Fruit fly (Drosophila melanogaster) whole organism, embryonic: ENCODE data around the gene CG14147.

Experiments used
- Asciz ChIP-seq: fragments of 200-800 bp; sonication (Bioruptor generic); optimal IDR thresholded peaks from 2 replicates; lab custom pipeline; 2017; ENCODE audit warnings: missing biosample characterization, mild to moderate bottlenecking, missing genetic modification characterization, missing genetic modification reagents
- Bdp1 ChIP-seq: fragments of 200-800 bp; sonication (Bioruptor generic); optimal IDR thresholded peaks from 3 replicates; lab custom pipeline; 2016; ENCODE audit warnings: missing biosample characterization, missing genetic modification characterization
- CG11504 ChIP-seq: fragments of 200-800 bp; sonication (Bioruptor generic); optimal IDR thresholded peaks from 3 replicates; lab custom pipeline; 2019; ENCODE audit warnings: missing biosample characterization, mild to moderate bottlenecking, missing genetic modification characterization, moderate library complexity
- CG12071 ChIP-seq: fragments of 200-800 bp; sonication (Bioruptor generic); optimal IDR thresholded peaks from 3 replicates; lab custom pipeline; 2018; ENCODE audit warnings: missing biosample characterization, mild to moderate bottlenecking, missing genetic modification characterization
- CG12299 ChIP-seq: fragments of 200-800 bp; sonication (Bioruptor generic); optimal IDR thresholded peaks from 2 replicates; lab custom pipeline; 2018; ENCODE audit warnings: missing biosample characterization, mild to moderate bottlenecking, missing genetic modification characterization
- CG13123 ChIP-seq: fragments of 200-800 bp; sonication (Bioruptor generic); optimal IDR thresholded peaks from 2 replicates; lab custom pipeline; 2016; ENCODE audit warnings: missing biosample characterization, missing genetic modification characterization
- CG14965 ChIP-seq: fragments of 200-800 bp; sonication (Bioruptor generic); optimal IDR thresholded peaks from 2 replicates; lab custom pipeline; 2016; ENCODE audit warnings: missing biosample characterization, missing genetic modification characterization, borderline replicate concordance
- CG15011 ChIP-seq: fragments of 200-800 bp; sonication (Bioruptor generic); optimal IDR thresholded peaks from 3 replicates; lab custom pipeline; 2018; ENCODE audit warnings: missing biosample characterization, mild to moderate bottlenecking, missing genetic modification characterization
- CG17328 ChIP-seq: fragments of 200-800 bp; sonication (Bioruptor generic); IDR thresholded peaks from 2 replicates; pipeline ENCODE4 v1.3.6; 2022; ENCODE audit warnings: missing biosample characterization, missing genetic modification characterization
- CG18599 ChIP-seq: fragments of 200-800 bp; sonication (Bioruptor generic); optimal IDR thresholded peaks from 3 replicates; lab custom pipeline; 2017; ENCODE audit warnings: missing biosample characterization, missing genetic modification characterization, mild to moderate bottlenecking, moderate library complexity, missing genetic modification reagents
- CG2120 ChIP-seq: fragments of 200-800 bp; sonication (Bioruptor generic); optimal IDR thresholded peaks from 3 replicates; lab custom pipeline; 2016; ENCODE audit warnings: missing biosample characterization, missing genetic modification characterization
- CG2712 ChIP-seq: fragments of 200-800 bp; optimal IDR thresholded peaks from 3 replicates; lab custom pipeline; 2019; ENCODE audit warnings: missing biosample characterization, mild to moderate bottlenecking, missing genetic modification characterization, moderate library complexity
- CG30020 ChIP-seq: fragments of 200-800 bp; optimal IDR thresholded peaks from 2 replicates; lab custom pipeline; 2019; ENCODE audit warnings: missing biosample characterization, mild to moderate bottlenecking, missing genetic modification characterization, moderate library complexity
- CG31224 ChIP-seq: fragments of 200-800 bp; sonication (Bioruptor generic); IDR thresholded peaks from 2 replicates; pipeline ENCODE4 v1.3.6; 2022; ENCODE audit warnings: missing biosample characterization, missing genetic modification characterization
- CG33213 ChIP-seq: fragments of 200-800 bp; sonication (Bioruptor generic); optimal IDR thresholded peaks from 3 replicates; lab custom pipeline; 2016; ENCODE audit warnings: missing biosample characterization, missing genetic modification characterization
- CG4282 ChIP-seq: fragments of 200-800 bp; sonication (Bioruptor generic); optimal IDR thresholded peaks from 2 replicates; lab custom pipeline; 2016; ENCODE audit warnings: missing biosample characterization, missing genetic modification characterization
- CG4730 ChIP-seq: fragments of 200-800 bp; sonication (Bioruptor generic); IDR thresholded peaks from 2 replicates; pipeline ENCODE4 v1.3.6; 2022; ENCODE audit warnings: missing biosample characterization, missing genetic modification characterization
- CG4854 ChIP-seq: fragments of 200-800 bp; sonication (Bioruptor generic); optimal IDR thresholded peaks from 2 replicates; lab custom pipeline; 2016; ENCODE audit warnings: missing biosample characterization, missing genetic modification characterization, inconsistent platforms
- CG7271 ChIP-seq: fragments of 200-800 bp; sonication (Bioruptor generic); optimal IDR thresholded peaks from 2 replicates; lab custom pipeline; 2018; ENCODE audit warnings: missing biosample characterization, mild to moderate bottlenecking, missing genetic modification characterization, moderate library complexity
- CG7987 ChIP-seq: fragments of 200-800 bp; sonication (Bioruptor generic); optimal IDR thresholded peaks from 2 replicates; lab custom pipeline; 2018; ENCODE audit warnings: missing biosample characterization, mild to moderate bottlenecking, missing genetic modification characterization, moderate library complexity
- CG8924 ChIP-seq: fragments of 200-800 bp; optimal IDR thresholded peaks from 3 replicates; lab custom pipeline; 2019; ENCODE audit warnings: missing biosample characterization, mild to moderate bottlenecking, missing genetic modification characterization, moderate library complexity
- CG9817 ChIP-seq: fragments of 200-800 bp; sonication (Bioruptor generic); optimal IDR thresholded peaks from 2 replicates; lab custom pipeline; 2018; ENCODE audit warnings: missing biosample characterization, mild to moderate bottlenecking, missing genetic modification characterization, moderate library complexity
- Drgx ChIP-seq: fragments of 200-800 bp; sonication (Bioruptor generic); IDR thresholded peaks from 2 replicates; pipeline ENCODE4 v1.3.6; 2022; ENCODE audit warnings: missing biosample characterization, missing genetic modification characterization
- Ets65A ChIP-seq: fragments of 200-800 bp; sonication (Bioruptor generic); peaks from one replicate; lab custom pipeline; 2016; ENCODE audit warnings: missing biosample characterization, missing genetic modification characterization
- Hey ChIP-seq: fragments of 200-800 bp; sonication (Bioruptor generic); optimal IDR thresholded peaks from 3 replicates; lab custom pipeline; 2018; ENCODE audit warnings: missing biosample characterization, mild to moderate bottlenecking, missing genetic modification characterization
- HmgZ ChIP-seq: fragments of 200-800 bp; sonication (Bioruptor generic); optimal IDR thresholded peaks from 2 replicates; lab custom pipeline; 2018; ENCODE audit warnings: missing biosample characterization, mild to moderate bottlenecking, missing genetic modification characterization
- Hr39 ChIP-seq: fragments of >200 bp; optimal IDR thresholded peaks from 2 replicates; lab custom pipeline; 2017
- MTF-1 ChIP-seq: fragments of 200-800 bp; sonication (Bioruptor generic); optimal IDR thresholded peaks from 2 replicates; lab custom pipeline; 2018; ENCODE audit warnings: missing biosample characterization, mild to moderate bottlenecking, missing genetic modification characterization, borderline replicate concordance
- Med ChIP-seq: fragments of 200-800 bp; sonication (Bioruptor generic); peaks from one replicate; lab custom pipeline; 2016; ENCODE audit warnings: missing biosample characterization, missing genetic modification characterization, mild to moderate bottlenecking, inconsistent platforms, moderate library complexity
- NC2α ChIP-seq: fragments of 200-800 bp; sonication (Bioruptor generic); optimal IDR thresholded peaks from 2 replicates; lab custom pipeline; 2016; ENCODE audit warnings: missing biosample characterization, missing genetic modification characterization
- Taf1 ChIP-seq: fragments of 200-800 bp; sonication (Bioruptor generic); IDR thresholded peaks from 2 replicates; pipeline ENCODE4 v1.3.6; 2022; ENCODE audit warnings: missing biosample characterization, missing genetic modification characterization
- ap ChIP-seq: fragments of 200-800 bp; sonication (Bioruptor generic); IDR thresholded peaks from 2 replicates; pipeline ENCODE4 v1.3.6; 2022; ENCODE audit warnings: missing biosample characterization, missing genetic modification characterization
- ato ChIP-seq: fragments of 200-800 bp; sonication (Bioruptor generic); IDR thresholded peaks from 2 replicates; pipeline ENCODE4 v1.3.6; 2022; ENCODE audit warnings: missing biosample characterization, missing genetic modification characterization; ENCODE audit not compliant: partially characterized antibody
- chif ChIP-seq, 2 experiments: fragments of 200-800 bp; sonication (Bioruptor generic); optimal IDR thresholded peaks; 3 replicates each; lab custom pipeline; 2016; ENCODE audit warnings: missing biosample characterization in 2 of 2, missing genetic modification characterization in 2 of 2
- dm ChIP-seq: fragments of 200-800 bp; sonication (Bioruptor generic); optimal IDR thresholded peaks from 3 replicates; lab custom pipeline; 2016; ENCODE audit warnings: missing biosample characterization, missing genetic modification characterization
- esg ChIP-seq: fragments of 200-800 bp; sonication (Bioruptor generic); conservative IDR thresholded peaks from 2 replicates; pipeline ENCODE4 v1.3.6; 2022; ENCODE audit warnings: missing biosample characterization, missing genetic modification characterization
- fd64A ChIP-seq: fragments of 200-800 bp; sonication (Bioruptor generic); optimal IDR thresholded peaks from 3 replicates; lab custom pipeline; 2018; ENCODE audit warnings: missing biosample characterization, mild to moderate bottlenecking, missing genetic modification characterization
- fd96Cb ChIP-seq: fragments of 200-800 bp; sonication (Bioruptor generic); optimal IDR thresholded peaks from 2 replicates; lab custom pipeline; 2018; ENCODE audit warnings: missing biosample characterization, mild to moderate bottlenecking, missing genetic modification characterization, moderate library complexity
- gem ChIP-seq: fragments of 200-800 bp; sonication (Bioruptor generic); optimal IDR thresholded peaks from 2 replicates; lab custom pipeline; 2019; ENCODE audit warnings: missing biosample characterization, mild to moderate bottlenecking, missing genetic modification characterization, moderate library complexity
- pfk ChIP-seq: fragments of 200-800 bp; sonication (Bioruptor generic); optimal IDR thresholded peaks from 2 replicates; lab custom pipeline; 2018; ENCODE audit warnings: missing biosample characterization, mild to moderate bottlenecking, missing genetic modification characterization, moderate library complexity
- prd ChIP-seq, 3 experiments: fragments of >200 bp in 2 of 3; fragments of 200-800 bp in 1 of 3; sonication (Bioruptor generic) in 1 of 3; optimal IDR thresholded peaks in 2 of 3; IDR thresholded peaks in 1 of 3; 2 replicates in 2 of 3; 3 replicates in 1 of 3; pipeline versions ENCODE4 v1.3.6 to Lab custom; 2017 to 2022; ENCODE audit warnings: missing biosample characterization in 1 of 3, missing genetic modification characterization in 1 of 3
- pros ChIP-seq: fragments of 200-800 bp; sonication (Bioruptor generic); optimal IDR thresholded peaks from 3 replicates; lab custom pipeline; 2019; ENCODE audit warnings: missing biosample characterization, mild to moderate bottlenecking, missing genetic modification characterization, moderate library complexity
- pzg ChIP-seq: fragments of 200-800 bp; sonication (Bioruptor generic); optimal IDR thresholded peaks from 3 replicates; lab custom pipeline; 2018; ENCODE audit warnings: missing biosample characterization, mild to moderate bottlenecking, missing genetic modification characterization, moderate library complexity
- sens ChIP-seq: fragments of 200-800 bp; sonication (Bioruptor generic); peaks from one replicate; lab custom pipeline; 2016; ENCODE audit warnings: missing biosample characterization, missing genetic modification characterization
- tna ChIP-seq: fragments of 200-800 bp; sonication (Bioruptor generic); IDR thresholded peaks from 2 replicates; pipeline ENCODE4 v1.3.6; 2022; ENCODE audit warnings: missing biosample characterization, missing genetic modification characterization; ENCODE audit not compliant: partially characterized antibody
- zen2 ChIP-seq: fragments of 200-800 bp; sonication (Bioruptor generic); IDR thresholded peaks from 3 replicates; pipeline ENCODE4 v1.3.6; 2022; ENCODE audit warnings: missing biosample characterization, missing genetic modification characterization; ENCODE audit not compliant: partially characterized antibody

The CG14147 gene

DNA sequence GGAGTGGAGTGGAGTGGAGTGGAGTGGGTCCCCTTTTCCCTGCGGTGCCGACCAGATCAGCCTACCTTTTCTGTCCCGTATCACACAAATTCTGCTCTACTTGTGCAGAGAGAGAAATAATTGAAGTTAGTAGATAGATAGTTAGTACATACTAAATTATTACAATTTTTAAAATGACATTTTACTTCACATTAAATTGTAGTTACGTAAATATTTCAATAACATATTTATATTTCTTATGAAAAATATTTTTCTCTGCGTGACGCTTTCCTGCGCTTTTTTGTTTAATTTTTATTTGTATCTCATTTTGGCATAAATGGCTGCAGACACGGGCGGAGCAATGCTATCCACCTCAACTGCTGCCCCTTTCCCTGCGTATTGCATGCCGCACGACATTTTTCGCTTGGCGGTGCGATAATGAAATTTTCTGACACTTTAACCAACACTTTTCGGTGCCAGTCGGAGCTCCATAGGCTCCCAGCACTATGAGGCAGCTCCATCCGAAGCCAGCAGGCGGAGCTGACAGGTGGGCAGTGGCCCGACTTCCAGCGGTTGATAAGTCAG lies 25.6 kb upstream of the CG14147 start:
- no peak for TF ChIP-seq ap (GFP tag; lab: Robert Waterston, UW)
- no peak for TF ChIP-seq CG13123 (GFP tag; lab: Kevin White, UChicago)
- TF ChIP-seq Med: peak; percentile 20
- no peak for TF ChIP-seq CG2712 (tag; lab: Kevin White, UChicago)
- TF ChIP-seq Drgx (GFP tag; lab: Robert Waterston, UW): peak; percentile 11; the same call in 1 of the 2 replicates
- peak; percentile 3 for TF ChIP-seq gem (tag; lab: Kevin White, UChicago)

DNA sequence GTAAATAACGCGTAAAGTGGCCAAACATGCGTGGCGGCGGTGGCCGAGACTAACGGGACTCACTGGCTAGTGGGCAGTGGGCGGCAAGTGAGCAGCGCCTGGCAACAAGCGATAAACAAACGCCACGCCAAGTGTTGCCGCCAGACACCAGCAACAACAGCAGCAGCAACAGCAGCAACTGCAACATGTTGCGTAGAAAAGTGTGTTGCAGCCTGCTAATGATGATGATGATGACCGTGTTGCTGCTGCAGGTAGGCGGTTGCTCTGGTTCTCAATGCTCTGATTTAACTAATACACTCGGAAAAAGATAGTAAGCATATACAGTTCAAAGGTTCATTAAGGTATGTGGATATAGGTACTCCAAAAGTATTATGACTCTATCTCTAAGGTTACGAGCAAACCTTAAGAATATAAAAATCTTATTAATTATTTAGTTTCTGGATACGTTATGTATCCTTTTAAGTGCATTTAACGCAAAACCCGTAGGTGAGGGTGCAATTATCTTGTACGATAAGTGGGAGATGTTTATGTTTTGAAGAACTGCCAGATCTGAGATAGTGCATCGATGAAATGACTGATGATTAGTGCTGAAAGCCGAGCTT lies 22.7 kb upstream of the CG14147 start:
- TF ChIP-seq sens: peak; percentile 59
- TF ChIP-seq CG11504 (tag; lab: Kevin White, UChicago): peak; percentile 90
- TF ChIP-seq CG18599 (GFP tag; lab: Kevin White, UChicago): no peak

DNA sequence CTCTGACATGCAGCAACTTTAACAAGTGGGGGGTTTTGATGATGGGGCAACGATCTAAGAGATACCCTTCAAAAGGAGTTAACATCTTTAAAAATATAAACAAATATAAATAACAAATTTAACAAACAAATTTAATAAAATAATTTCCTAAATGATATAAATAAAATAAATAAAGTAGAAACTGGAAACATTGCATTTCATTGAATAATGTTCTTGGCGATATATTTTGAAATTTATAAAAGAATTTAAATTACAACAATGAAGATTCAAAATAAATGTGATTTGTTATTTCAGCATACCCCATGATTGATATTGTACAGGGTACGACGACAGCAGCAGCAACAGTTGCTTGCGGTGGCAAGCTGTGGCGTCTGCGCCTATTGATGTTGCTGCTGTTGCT lies 21.3 kb upstream of the CG14147 start:
- TF ChIP-seq CG9817 (no peak), CG17328 (GFP tag; lab: Robert Waterston, UW) (no peak), prd (optimal IDR thresholded peaks at IDR 0.05; lab: Kevin White, UChicago) (no peak), prd (GFP tag; IDR thresholded peaks at IDR 0.05; lab: Robert Waterston, UW) (no peak), Hr39 (lab: Kevin White, UChicago) (no peak), ato (GFP tag; lab: Robert Waterston, UW) (no peak), pzg (no peak), CG14965 (no peak), CG30020 (no peak), esg (GFP tag; lab: Robert Waterston, UW) (no peak), Taf1 (GFP tag; lab: Robert Waterston, UW) (no peak), Hey (tag; lab: Kevin White, UChicago) (no peak), CG7987 (GFP tag; lab: Kevin White, UChicago) (no peak), Bdp1 (GFP tag; lab: Kevin White, UChicago) (no peak), fd64A (GFP tag; lab: Kevin White, UChicago) (no peak), fd96Cb (tag; lab: Kevin White, UChicago) (peak; percentile 55), pfk (GFP tag; lab: Kevin White, UChicago) (no peak), CG12299 (no peak), CG13123 (GFP tag; lab: Kevin White, UChicago) (no peak), NC2α (GFP tag; lab: Kevin White, UChicago) (no peak), CG4730 (no peak), CG31224 (no peak), zen2 (GFP tag; lab: Robert Waterston, UW) (no peak), chif (GFP tag; optimal IDR thresholded peaks at IDR 0.05; lab: Kevin White, UChicago) (no peak), CG15011 (GFP tag; lab: Kevin White, UChicago) (no peak), CG2120 (GFP tag; lab: Kevin White, UChicago) (no peak), CG8924 (tag; lab: Kevin White, UChicago) (peak; percentile 59), Ets65A (GFP tag; lab: Kevin White, UChicago) (peak; percentile 56), dm (GFP tag; lab: Kevin White, UChicago) (no peak), CG4854 (no peak), pros (no peak), CG4282 (GFP tag; lab: Kevin White, UChicago) (no peak), HmgZ (tag; lab: Kevin White, UChicago) (no peak), CG12071 (no peak), Asciz (GFP tag; lab: Kevin White, UChicago) (peak; percentile 28), tna (GFP tag; lab: Robert Waterston, UW) (no peak), CG7271 (tag; lab: Kevin White, UChicago) (no peak), MTF-1 (GFP tag; lab: Kevin White, UChicago) (no peak), CG33213 (GFP tag; lab: Kevin White, UChicago) (no peak)
